Worm (Caenorhabditis elegans) whole organism, L4 larva: ENCODE results near the gene atg-2.
A peak's percentile ranks its signal among the peaks of the same experiment; 100 is the strongest.

Experiments
- F49E8.2 ChIP-seq: sonication (generic microtip); optimal IDR thresholded peaks from 2 replicates; lab custom pipeline; 2016; ENCODE audit warnings: missing compliant biosample characterization, mild to moderate bottlenecking, missing genetic modification characterization, borderline replicate concordance
- R02D3.7 ChIP-seq: fragments of 150-350 bp; sonication (generic microtip); optimal IDR thresholded peaks from 3 replicates; lab custom pipeline; 2014; ENCODE audit warnings: missing biosample characterization, missing genetic modification characterization
- T20F7.1 ChIP-seq: fragments of 200-800 bp; sonication (Bioruptor generic); optimal IDR thresholded peaks from 2 replicates; lab custom pipeline; 2018; ENCODE audit warnings: mild to moderate bottlenecking, missing genetic modification characterization, missing compliant biosample characterization
- T26A8.4 ChIP-seq: fragments of 200-800 bp; sonication (Bioruptor generic); IDR thresholded peaks from 2 replicates; pipeline ENCODE4 v1.3.6; 2022; ENCODE audit warnings: missing genetic modification characterization, missing compliant biosample characterization
- Y105C5A.15 ChIP-seq: fragments of 200-800 bp; sonication (Bioruptor generic); IDR thresholded peaks from 2 replicates; pipeline ENCODE4 v1.3.6; 2022; ENCODE audit warnings: missing genetic modification characterization, missing compliant biosample characterization
- ZK546.5 ChIP-seq, 2 experiments: sonication (generic microtip); optimal IDR thresholded peaks; 2 replicates each; lab custom pipeline; 2017; ENCODE audit warnings: missing biosample characterization in 2 of 2, missing genetic modification characterization in 2 of 2
- ama-1 ChIP-seq: fragments of 150-350 bp; optimal IDR thresholded peaks from 2 replicates; lab custom pipeline; 2014; ENCODE audit warnings: inconsistent platforms, mixed read lengths
- attf-4 ChIP-seq: sonication (generic microtip); optimal IDR thresholded peaks from 3 replicates; lab custom pipeline; 2017; ENCODE audit warnings: missing biosample characterization, missing genetic modification characterization
- ceh-28 ChIP-seq: fragments of 150-350 bp; optimal IDR thresholded peaks from 2 replicates; lab custom pipeline; 2014; ENCODE audit warnings: missing biosample characterization, missing genetic modification reagents, missing genetic modification characterization
- ceh-32 ChIP-seq: sonication (generic microtip); optimal IDR thresholded peaks from 2 replicates; lab custom pipeline; 2016; ENCODE audit warnings: mild to moderate bottlenecking, missing genetic modification characterization, missing compliant biosample characterization; ENCODE audit not compliant: poor library complexity
- ceh-62 ChIP-seq: sonication (generic microtip); optimal IDR thresholded peaks from 2 replicates; lab custom pipeline; 2017; ENCODE audit warnings: missing biosample characterization, missing genetic modification characterization
- ceh-82 ChIP-seq: sonication (generic microtip); optimal IDR thresholded peaks from 2 replicates; lab custom pipeline; 2017; ENCODE audit warnings: missing biosample characterization, missing genetic modification characterization
- dmd-6 ChIP-seq: fragments of 200-800 bp; sonication (Bioruptor generic); IDR thresholded peaks from 2 replicates; pipeline ENCODE4 v1.3.6; 2022; ENCODE audit warnings: missing genetic modification reagents, missing genetic modification characterization, missing compliant biosample characterization
- dve-1 ChIP-seq: sonication (generic microtip); optimal IDR thresholded peaks from 2 replicates; lab custom pipeline; 2017; ENCODE audit warnings: antibody characterized with exemption, mild to moderate bottlenecking, missing genetic modification characterization, missing compliant biosample characterization; ENCODE audit not compliant: insufficient read depth
- egl-27 ChIP-seq: sonication (generic microtip); optimal IDR thresholded peaks from 3 replicates; lab custom pipeline; 2017; ENCODE audit warnings: missing biosample characterization, missing genetic modification reagents, missing genetic modification characterization
- fkh-10 ChIP-seq: fragments of 150-350 bp; optimal IDR thresholded peaks from 2 replicates; lab custom pipeline; 2014; ENCODE audit warnings: missing biosample characterization, missing genetic modification reagents, missing genetic modification characterization
- fos-1 ChIP-seq: fragments of 150-350 bp; optimal IDR thresholded peaks from 2 replicates; lab custom pipeline; 2014; ENCODE audit warnings: missing biosample characterization, missing genetic modification characterization
- gei-8 ChIP-seq: fragments of 200-800 bp; sonication (Bioruptor generic); optimal IDR thresholded peaks from 2 replicates; lab custom pipeline; 2018; ENCODE audit warnings: mild to moderate bottlenecking, missing genetic modification characterization, missing compliant biosample characterization
- hif-1 ChIP-seq, 2 experiments: sonication (generic microtip); optimal IDR thresholded peaks; 2 replicates each; lab custom pipeline; 2016 to 2017; ENCODE audit warnings: missing compliant biosample characterization in 2 of 2, missing genetic modification characterization in 2 of 2, missing genetic modification reagents in 2 of 2, missing genotype in 2 of 2, mild to moderate bottlenecking in 1 of 2
- hlh-30 ChIP-seq: sonication (generic microtip); optimal IDR thresholded peaks from 2 replicates; lab custom pipeline; 2017; ENCODE audit warnings: antibody characterized with exemption, mild to moderate bottlenecking, missing genetic modification characterization, missing compliant biosample characterization; ENCODE audit not compliant: insufficient read depth
- lim-7 ChIP-seq: fragments of 200-800 bp; sonication (Bioruptor generic); IDR thresholded peaks from 2 replicates; pipeline ENCODE4 v1.3.6; 2022; ENCODE audit warnings: missing genetic modification characterization, missing compliant biosample characterization
- lin-1 ChIP-seq: fragments of 200-800 bp; sonication (Bioruptor generic); IDR thresholded peaks from 2 replicates; pipeline ENCODE4 v1.3.6; 2022; ENCODE audit warnings: missing genetic modification reagents, missing genetic modification characterization, missing compliant biosample characterization
- lin-13 ChIP-seq: fragments of 150-350 bp; optimal IDR thresholded peaks from 2 replicates; lab custom pipeline; 2014; ENCODE audit warnings: missing biosample characterization, missing genetic modification reagents, missing genetic modification characterization
- lin-15B ChIP-seq: fragments of 150-350 bp; sonication (generic microtip); optimal IDR thresholded peaks from 3 replicates; lab custom pipeline; 2014; ENCODE audit warnings: missing biosample characterization, missing genetic modification characterization
- lin-29 ChIP-seq: fragments of 200-800 bp; sonication (Bioruptor generic); IDR thresholded peaks from 2 replicates; pipeline ENCODE4 v1.3.6; 2022; ENCODE audit warnings: missing genetic modification reagents, missing genetic modification characterization, missing compliant biosample characterization
- lin-38 ChIP-seq: fragments of 200-800 bp; sonication (Bioruptor generic); IDR thresholded peaks from 2 replicates; pipeline ENCODE4 v1.3.6; 2022; ENCODE audit warnings: missing genetic modification reagents, missing genetic modification characterization, missing compliant biosample characterization
- lin-39 ChIP-seq: fragments of 150-350 bp; optimal IDR thresholded peaks from 2 replicates; lab custom pipeline; 2014; ENCODE audit warnings: missing biosample characterization, missing genetic modification reagents, missing genetic modification characterization
- lsy-2 ChIP-seq, 2 experiments: fragments of 150-350 bp in 1 of 2; sonication (generic microtip) in 1 of 2; optimal IDR thresholded peaks; 2 replicates each; lab custom pipeline; 2014 to 2017; ENCODE audit warnings: missing biosample characterization in 2 of 2, missing genetic modification characterization in 2 of 2
- madf-5 ChIP-seq, 2 experiments: fragments of 200-800 bp; sonication (Bioruptor generic); IDR thresholded peaks; 2 replicates each; pipeline ENCODE4 v1.3.6; 2022; ENCODE audit warnings: missing compliant biosample characterization in 2 of 2, missing genetic modification characterization in 2 of 2
- madf-9 ChIP-seq: fragments of 200-800 bp; sonication (Bioruptor generic); conservative IDR thresholded peaks from 2 replicates; pipeline ENCODE4 v1.3.6; 2022; ENCODE audit warnings: missing genetic modification reagents, missing genetic modification characterization, missing compliant biosample characterization
- mdl-1 ChIP-seq, 2 experiments: fragments of 150-350 bp in 1 of 2; sonication (generic microtip) in 1 of 2; optimal IDR thresholded peaks; 2 replicates each; lab custom pipeline; 2014 to 2017; ENCODE audit warnings: missing biosample characterization in 2 of 2, missing genetic modification characterization in 2 of 2
- mep-1 ChIP-seq: fragments of 150-350 bp; sonication (generic microtip); optimal IDR thresholded peaks from 3 replicates; lab custom pipeline; 2014; ENCODE audit warnings: missing biosample characterization, missing genetic modification characterization
- mxl-2 ChIP-seq: fragments of 200-800 bp; sonication (Bioruptor generic); conservative IDR thresholded peaks from 2 replicates; pipeline ENCODE4 v1.3.6; 2022; ENCODE audit warnings: missing genetic modification reagents, missing genetic modification characterization, missing compliant biosample characterization
- nhr-237 ChIP-seq: sonication (generic microtip); optimal IDR thresholded peaks from 2 replicates; lab custom pipeline; 2017; ENCODE audit warnings: missing biosample characterization, missing genetic modification characterization
- nhr-25 ChIP-seq: sonication (generic microtip); optimal IDR thresholded peaks from 2 replicates; lab custom pipeline; 2017; ENCODE audit warnings: missing genetic modification characterization, mild to moderate bottlenecking, missing compliant biosample characterization, antibody characterized with exemption, moderate library complexity, borderline replicate concordance; ENCODE audit not compliant: insufficient read depth
- nhr-48 ChIP-seq: sonication (generic microtip); optimal IDR thresholded peaks from 2 replicates; lab custom pipeline; 2016; ENCODE audit warnings: mild to moderate bottlenecking, missing genetic modification characterization, missing compliant biosample characterization
- nhr-6 ChIP-seq: fragments of 150-350 bp; optimal IDR thresholded peaks from 2 replicates; lab custom pipeline; 2014; ENCODE audit warnings: missing biosample characterization, missing genetic modification characterization
- nhr-77 ChIP-seq: fragments of 150-350 bp; optimal IDR thresholded peaks from 2 replicates; lab custom pipeline; 2014; ENCODE audit warnings: missing biosample characterization, missing genetic modification characterization
- php-3 ChIP-seq: fragments of 200-800 bp; sonication (Bioruptor generic); IDR thresholded peaks from 2 replicates; pipeline ENCODE4 v1.3.6; 2022; ENCODE audit warnings: missing genetic modification reagents, missing genetic modification characterization, missing compliant biosample characterization
- pqm-1 ChIP-seq: sonication (generic microtip); optimal IDR thresholded peaks from 2 replicates; lab custom pipeline; 2017; ENCODE audit warnings: missing biosample characterization, missing genetic modification characterization
- rbr-2 ChIP-seq: sonication (generic microtip); optimal IDR thresholded peaks from 2 replicates; lab custom pipeline; 2016; ENCODE audit warnings: missing genotype, missing genetic modification characterization, missing compliant biosample characterization
- set-16 ChIP-seq: fragments of 200-800 bp; sonication (Bioruptor generic); IDR thresholded peaks from 2 replicates; pipeline ENCODE4 v1.3.6; 2022; ENCODE audit warnings: missing genetic modification reagents, missing genetic modification characterization, missing compliant biosample characterization
- skn-1 ChIP-seq: fragments of 150-350 bp; optimal IDR thresholded peaks from 2 replicates; lab custom pipeline; 2014; ENCODE audit warnings: missing biosample characterization, missing genetic modification characterization
- snpc-4 ChIP-seq: fragments of 150-350 bp; optimal IDR thresholded peaks from 2 replicates; lab custom pipeline; 2014; ENCODE audit warnings: missing biosample characterization, missing genetic modification characterization
- spr-1 ChIP-seq: sonication (generic microtip); optimal IDR thresholded peaks from 2 replicates; lab custom pipeline; 2016; ENCODE audit warnings: mild to moderate bottlenecking, missing genetic modification characterization, missing compliant biosample characterization
- spr-3 ChIP-seq: fragments of 200-800 bp; sonication (Bioruptor generic); optimal IDR thresholded peaks from 2 replicates; lab custom pipeline; 2018; ENCODE audit warnings: mild to moderate bottlenecking, missing genetic modification characterization, missing compliant biosample characterization
- tag-97 ChIP-seq: fragments of 200-800 bp; sonication (Bioruptor generic); IDR thresholded peaks from 2 replicates; pipeline ENCODE4 v1.3.6; 2022; ENCODE audit warnings: missing genetic modification characterization, missing compliant biosample characterization
- tra-1 ChIP-seq: fragments of 200-800 bp; sonication (Bioruptor generic); IDR thresholded peaks from 2 replicates; pipeline ENCODE4 v1.3.6; 2022; ENCODE audit warnings: missing genetic modification reagents, missing genetic modification characterization, missing compliant biosample characterization
- unc-130 ChIP-seq: sonication (generic microtip); optimal IDR thresholded peaks from 2 replicates; lab custom pipeline; 2016; ENCODE audit warnings: missing genetic modification reagents, missing genetic modification characterization, missing compliant biosample characterization
- unc-39 ChIP-seq: sonication (generic microtip); optimal IDR thresholded peaks from 2 replicates; lab custom pipeline; 2017; ENCODE audit warnings: missing biosample characterization, missing genetic modification characterization
- zip-11 ChIP-seq: fragments of 200-800 bp; sonication (Bioruptor generic); IDR thresholded peaks from 2 replicates; pipeline ENCODE4 v1.3.6; 2022; ENCODE audit warnings: missing genetic modification characterization, missing compliant biosample characterization
- ztf-11 ChIP-seq: fragments of 150-350 bp; optimal IDR thresholded peaks from 2 replicates; lab custom pipeline; 2014; ENCODE audit warnings: missing biosample characterization, missing genetic modification characterization
- ztf-7 ChIP-seq: fragments of 150-350 bp; optimal IDR thresholded peaks from 2 replicates; lab custom pipeline; 2014; ENCODE audit warnings: missing biosample characterization, missing genetic modification characterization

atg-2 gene

DNA sequence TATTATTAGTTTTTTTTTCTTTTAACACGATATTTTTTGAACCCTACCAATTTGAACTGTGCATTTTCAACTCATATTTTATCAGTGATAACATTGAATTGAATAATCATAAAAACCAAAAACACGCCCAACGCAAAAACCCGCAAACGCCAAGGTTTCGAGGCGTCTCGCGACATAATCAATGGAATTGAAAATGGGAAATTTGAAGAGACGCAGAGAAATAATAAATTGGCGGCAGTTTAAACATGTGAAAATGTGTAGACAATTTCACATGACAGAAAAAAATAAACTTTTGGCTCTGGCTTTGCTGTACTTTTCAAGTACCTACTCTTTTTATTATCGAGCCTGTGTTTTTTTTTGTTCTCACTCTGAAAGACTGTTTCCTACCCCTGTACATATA, 1.7 kb upstream of the atg-2 start:
- TF ChIP-seq rbr-2 = no peak
- TF ChIP-seq nhr-237 = no peak
- no peak for TF ChIP-seq unc-130 (GFP tag; lab: Kevin White, UChicago)
- TF ChIP-seq lin-39 (tag; lab: Kevin White, UChicago) = no peak
- no peak for TF ChIP-seq Y105C5A.15 (GFP tag; lab: Robert Waterston, UW)
- TF ChIP-seq skn-1 (tag; lab: Kevin White, UChicago) = no peak
- no peak for TF ChIP-seq fos-1 (tag; lab: Kevin White, UChicago)
- TF ChIP-seq lin-13 (GFP tag; lab: Kevin White, UChicago) = peak; percentile 16
- TF ChIP-seq php-3 (GFP tag; lab: Robert Waterston, UW) = peak; percentile 69
- no peak for TF ChIP-seq lim-7
- peak in 1 of 2 experiments; percentile 39 for TF ChIP-seq hif-1 (tag; optimal IDR thresholded peaks at IDR 0.05; lab: Kevin White, UChicago)
- peak; percentile 20 for TF ChIP-seq nhr-25 (tag; lab: Kevin White, UChicago)
- peak; percentile 59 for TF ChIP-seq nhr-77 (tag; lab: Kevin White, UChicago)
- TF ChIP-seq ceh-32 (tag; lab: Kevin White, UChicago) = no peak
- no peak for TF ChIP-seq ztf-7
- no peak for TF ChIP-seq lin-15B (tag; lab: Kevin White, UChicago)
- TF ChIP-seq nhr-6 = peak; percentile 27
- no peak for TF ChIP-seq ceh-62
- TF ChIP-seq madf-9 (GFP tag; lab: Robert Waterston, UW) = no peak
- peak in 1 of 2 experiments; percentile 60 for TF ChIP-seq lsy-2 (tag; optimal IDR thresholded peaks at IDR 0.05; lab: Kevin White, UChicago)
- no peak for TF ChIP-seq madf-5 (GFP tag; IDR thresholded peaks at IDR 0.05; lab: Robert Waterston, UW)
- peak; percentile 92 for TF ChIP-seq hlh-30
- no peak for TF ChIP-seq spr-1 (tag; lab: Kevin White, UChicago)
- no peak for TF ChIP-seq unc-39
- TF ChIP-seq mdl-1 (tag; optimal IDR thresholded peaks at IDR 0.05; lab: Kevin White, UChicago) = peak in 1 of 2 experiments; percentile 49
- TF ChIP-seq lin-38 (GFP tag; lab: Robert Waterston, UW) = no peak; the same call in 1 of the 2 replicates
- no peak for TF ChIP-seq lin-29 (GFP tag; lab: Robert Waterston, UW)
- no peak for TF ChIP-seq tag-97 (GFP tag; lab: Robert Waterston, UW)
- TF ChIP-seq snpc-4 (tag; lab: Kevin White, UChicago) = no peak
- TF ChIP-seq nhr-48 = peak; percentile 66
- peak; percentile 74 for TF ChIP-seq pqm-1
- TF ChIP-seq lin-1 = no peak
- TF ChIP-seq T20F7.1 = no peak
- no peak for TF ChIP-seq zip-11 (GFP tag; lab: Robert Waterston, UW)
- TF ChIP-seq egl-27 (tag; lab: Kevin White, UChicago) = no peak
- TF ChIP-seq ceh-82 (tag; lab: Kevin White, UChicago) = no peak
- TF ChIP-seq ama-1 (lab: Kevin White, UChicago) = no peak
- no peak for TF ChIP-seq gei-8
- no peak for TF ChIP-seq F49E8.2 (tag; lab: Kevin White, UChicago)
- no peak for TF ChIP-seq ztf-11
- no peak for TF ChIP-seq mxl-2 (GFP tag; lab: Robert Waterston, UW)
- TF ChIP-seq dve-1 (tag; lab: Kevin White, UChicago) = peak; percentile 91
- TF ChIP-seq dmd-6 = peak; percentile 83
- no peak for TF ChIP-seq T26A8.4
- TF ChIP-seq ZK546.5 (tag; optimal IDR thresholded peaks at IDR 0.05; lab: Kevin White, UChicago) = no peak
- no peak for TF ChIP-seq fkh-10 (GFP tag; lab: Kevin White, UChicago)
- TF ChIP-seq tra-1 (GFP tag; lab: Robert Waterston, UW) = no peak
- TF ChIP-seq R02D3.7 = no peak
- no peak for TF ChIP-seq spr-3 (GFP tag; lab: Kevin White, UChicago)
- no peak for TF ChIP-seq attf-4
- TF ChIP-seq mep-1 = peak; percentile 68
- TF ChIP-seq ceh-28 (tag; lab: Kevin White, UChicago) = no peak
- no peak for TF ChIP-seq set-16 (GFP tag; lab: Robert Waterston, UW)
